Worm (Caenorhabditis elegans) whole organism, late embryonic: Measurements from ENCODE around the gene wdr-54.

ENCODE experiments used
- F13H6.1 ChIP-seq: sonication (generic microtip); optimal IDR thresholded peaks from 2 replicates; lab custom pipeline; 2016; ENCODE audit warnings: missing genetic modification characterization, missing compliant biosample characterization
- K02D7.2 ChIP-seq: sonication (generic microtip); optimal IDR thresholded peaks from 2 replicates; lab custom pipeline; 2017; ENCODE audit warnings: mild to moderate bottlenecking, missing genetic modification characterization, missing compliant biosample characterization
- K09A11.1 ChIP-seq: sonication (generic microtip); optimal IDR thresholded peaks from 2 replicates; lab custom pipeline; 2017; ENCODE audit warnings: antibody characterized with exemption, mild to moderate bottlenecking, missing genetic modification characterization, missing compliant biosample characterization; ENCODE audit not compliant: insufficient read depth
- Y22D7AL.16 ChIP-seq: sonication (generic microtip); optimal IDR thresholded peaks from 2 replicates; lab custom pipeline; 2016; ENCODE audit warnings: missing genetic modification characterization, missing compliant biosample characterization
- ahr-1 ChIP-seq: sonication (generic microtip); optimal IDR thresholded peaks from 2 replicates; lab custom pipeline; 2016; ENCODE audit warnings: missing genetic modification characterization, missing compliant biosample characterization
- ama-1 ChIP-seq: fragments of 150-350 bp; optimal IDR thresholded peaks from 2 replicates; lab custom pipeline; 2014
- ceh-18 ChIP-seq: sonication (generic microtip); optimal IDR thresholded peaks from 2 replicates; lab custom pipeline; 2016; ENCODE audit warnings: missing genetic modification characterization, missing compliant biosample characterization
- ceh-2 ChIP-seq: sonication (generic microtip); optimal IDR thresholded peaks from 2 replicates; lab custom pipeline; 2016; ENCODE audit warnings: missing genotype, missing genetic modification characterization, missing compliant biosample characterization
- ceh-22 ChIP-seq: sonication (generic microtip); optimal IDR thresholded peaks from 2 replicates; lab custom pipeline; 2017; ENCODE audit warnings: missing biosample characterization, missing genetic modification characterization
- ceh-24 ChIP-seq: sonication (generic microtip); optimal IDR thresholded peaks from 2 replicates; lab custom pipeline; 2016; ENCODE audit warnings: mild to moderate bottlenecking, missing genetic modification characterization, missing compliant biosample characterization
- ceh-30 ChIP-seq: fragments of 150-350 bp; optimal IDR thresholded peaks from 2 replicates; lab custom pipeline; 2014; ENCODE audit warnings: missing biosample characterization, missing genetic modification characterization
- ceh-45 ChIP-seq: fragments of 200-800 bp; sonication (Bioruptor generic); IDR thresholded peaks from 2 replicates; pipeline ENCODE4 v1.3.6; 2022; ENCODE audit warnings: missing genetic modification reagents, missing genetic modification characterization, missing compliant biosample characterization
- ceh-48 ChIP-seq: sonication (generic microtip); optimal IDR thresholded peaks from 2 replicates; lab custom pipeline; 2016; ENCODE audit warnings: missing genetic modification characterization, inconsistent platforms, missing compliant biosample characterization
- ceh-6 ChIP-seq: fragments of 200-800 bp; sonication (Bioruptor generic); optimal IDR thresholded peaks from 2 replicates; lab custom pipeline; 2018; ENCODE audit warnings: mild to moderate bottlenecking, missing genetic modification characterization, missing compliant biosample characterization
- dmd-4 ChIP-seq: sonication (generic microtip); optimal IDR thresholded peaks from 2 replicates; lab custom pipeline; 2016; ENCODE audit warnings: borderline replicate concordance, missing genetic modification characterization, missing compliant biosample characterization
- dve-1 ChIP-seq: sonication (generic microtip); optimal IDR thresholded peaks from 2 replicates; lab custom pipeline; 2017; ENCODE audit warnings: antibody characterized with exemption, mild to moderate bottlenecking, missing genetic modification characterization, missing compliant biosample characterization
- elt-4 ChIP-seq: sonication (generic microtip); optimal IDR thresholded peaks from 2 replicates; lab custom pipeline; 2016; ENCODE audit warnings: missing genetic modification characterization, missing compliant biosample characterization
- eyg-1 ChIP-seq: sonication (generic microtip); optimal IDR thresholded peaks from 2 replicates; lab custom pipeline; 2016; ENCODE audit warnings: missing genotype, missing genetic modification characterization, missing compliant biosample characterization
- fax-1 ChIP-seq: sonication (generic microtip); optimal IDR thresholded peaks from 2 replicates; lab custom pipeline; 2016; ENCODE audit warnings: missing genotype, missing genetic modification characterization, missing compliant biosample characterization
- fkh-6 ChIP-seq: sonication (generic microtip); optimal IDR thresholded peaks from 2 replicates; lab custom pipeline; 2016; ENCODE audit warnings: missing genetic modification characterization, missing compliant biosample characterization
- gmeb-2 ChIP-seq: sonication (generic microtip); optimal IDR thresholded peaks from 2 replicates; lab custom pipeline; 2016; ENCODE audit warnings: missing genetic modification characterization, inconsistent platforms, missing compliant biosample characterization
- hlh-15 ChIP-seq: sonication (generic microtip); optimal IDR thresholded peaks from 2 replicates; lab custom pipeline; 2016; ENCODE audit warnings: missing genetic modification characterization, missing compliant biosample characterization
- hlh-30 ChIP-seq: sonication (generic microtip); optimal IDR thresholded peaks from 2 replicates; lab custom pipeline; 2017; ENCODE audit warnings: antibody characterized with exemption, missing genetic modification characterization, missing compliant biosample characterization; ENCODE audit not compliant: insufficient read depth
- hlh-6 ChIP-seq: sonication (generic microtip); optimal IDR thresholded peaks from 2 replicates; lab custom pipeline; 2016; ENCODE audit warnings: missing genotype, missing genetic modification characterization, missing compliant biosample characterization
- hlh-8 ChIP-seq: sonication (generic microtip); optimal IDR thresholded peaks from 2 replicates; lab custom pipeline; 2016; ENCODE audit warnings: missing genotype, missing genetic modification characterization, missing compliant biosample characterization
- lin-11 ChIP-seq: fragments of 200-800 bp; sonication (Bioruptor generic); optimal IDR thresholded peaks from 2 replicates; lab custom pipeline; 2018; ENCODE audit warnings: mild to moderate bottlenecking, missing genetic modification characterization, missing compliant biosample characterization
- madf-2 ChIP-seq: sonication (generic microtip); optimal IDR thresholded peaks from 2 replicates; lab custom pipeline; 2017; ENCODE audit warnings: missing genetic modification characterization, missing compliant biosample characterization
- mec-3 ChIP-seq: sonication (generic microtip); optimal IDR thresholded peaks from 2 replicates; lab custom pipeline; 2016; ENCODE audit warnings: borderline replicate concordance, missing genetic modification characterization, missing compliant biosample characterization
- nfya-1 ChIP-seq: sonication (generic microtip); optimal IDR thresholded peaks from 2 replicates; lab custom pipeline; 2017; ENCODE audit warnings: missing genetic modification characterization, mild to moderate bottlenecking, missing compliant biosample characterization, antibody characterized with exemption, moderate library complexity
- npax-4 ChIP-seq: sonication (generic microtip); optimal IDR thresholded peaks from 2 replicates; lab custom pipeline; 2016; ENCODE audit warnings: missing genetic modification characterization, missing compliant biosample characterization
- pag-3 ChIP-seq: sonication (generic microtip); optimal IDR thresholded peaks from 2 replicates; lab custom pipeline; 2016; ENCODE audit warnings: missing compliant biosample characterization, missing genetic modification characterization, borderline replicate concordance
- pat-9 ChIP-seq: fragments of 200-800 bp; sonication (Bioruptor generic); optimal IDR thresholded peaks from 2 replicates; lab custom pipeline; 2018; ENCODE audit warnings: mild to moderate bottlenecking, missing genetic modification characterization, moderate library complexity, missing compliant biosample characterization
- pha-2 ChIP-seq: sonication (generic microtip); optimal IDR thresholded peaks from 2 replicates; lab custom pipeline; 2017; ENCODE audit warnings: mild to moderate bottlenecking, missing genetic modification characterization, missing compliant biosample characterization
- pha-4 ChIP-seq: fragments of 150-350 bp; optimal IDR thresholded peaks from 2 replicates; lab custom pipeline; 2018; ENCODE audit warnings: missing biosample characterization, missing genetic modification reagents, missing genetic modification characterization
- pros-1 ChIP-seq: fragments of 150-350 bp; optimal IDR thresholded peaks from 2 replicates; lab custom pipeline; 2014; ENCODE audit warnings: missing biosample characterization, missing genetic modification reagents, missing genetic modification characterization
- ref-2 ChIP-seq: sonication (generic microtip); optimal IDR thresholded peaks from 2 replicates; lab custom pipeline; 2016; ENCODE audit warnings: missing genetic modification characterization, missing compliant biosample characterization
- rnt-1 ChIP-seq: sonication (generic microtip); optimal IDR thresholded peaks from 2 replicates; lab custom pipeline; 2016; ENCODE audit warnings: missing genetic modification characterization, missing compliant biosample characterization
- sdc-2 ChIP-seq: sonication (generic microtip); optimal IDR thresholded peaks from 2 replicates; lab custom pipeline; 2016; ENCODE audit warnings: missing genotype, missing genetic modification characterization, missing compliant biosample characterization
- sox-4 ChIP-seq: sonication (generic microtip); optimal IDR thresholded peaks from 2 replicates; lab custom pipeline; 2017; ENCODE audit warnings: mild to moderate bottlenecking, missing genetic modification characterization, inconsistent platforms, missing compliant biosample characterization
- syd-9 ChIP-seq: sonication (generic microtip); optimal IDR thresholded peaks from 2 replicates; lab custom pipeline; 2016; ENCODE audit warnings: mild to moderate bottlenecking, missing genetic modification characterization, moderate library complexity, missing compliant biosample characterization
- tbx-2 ChIP-seq: sonication (generic microtip); optimal IDR thresholded peaks from 2 replicates; lab custom pipeline; 2016; ENCODE audit warnings: missing genetic modification characterization, missing compliant biosample characterization
- unc-3 ChIP-seq, 2 experiments: fragments of 200-800 bp in 1 of 2; sonication (Bioruptor generic) in 1 of 2; sonication (generic microtip) in 1 of 2; conservative IDR thresholded peaks in 1 of 2; optimal IDR thresholded peaks in 1 of 2; 2 replicates each; pipeline versions ENCODE4 v1.3.6 to Lab custom; 2016 to 2022; ENCODE audit warnings: missing compliant biosample characterization in 2 of 2, missing genetic modification characterization in 2 of 2, missing genetic modification reagents in 1 of 2
- unc-42 ChIP-seq: sonication (generic microtip); optimal IDR thresholded peaks from 2 replicates; lab custom pipeline; 2016; ENCODE audit warnings: missing genotype, missing genetic modification characterization, missing compliant biosample characterization
- unc-55 ChIP-seq: sonication (generic microtip); optimal IDR thresholded peaks from 2 replicates; lab custom pipeline; 2017; ENCODE audit warnings: missing biosample characterization, missing genetic modification reagents, missing genetic modification characterization
- unc-86 ChIP-seq: sonication (generic microtip); optimal IDR thresholded peaks from 2 replicates; lab custom pipeline; 2016; ENCODE audit warnings: missing genetic modification characterization, missing compliant biosample characterization
- ztf-16 ChIP-seq: sonication (generic microtip); optimal IDR thresholded peaks from 2 replicates; lab custom pipeline; 2017; ENCODE audit warnings: missing genetic modification characterization, missing compliant biosample characterization

Gene wdr-54

ce11 chrX:871020-871419 is 42.3 kb downstream of the wdr-54 start, which contains the start of gene lgl-1 (continued):
- TF ChIP-seq mec-3 (no peak), pha-4 (tag; lab: Kevin White, UChicago) (no peak), rnt-1 (tag; lab: Kevin White, UChicago) (peak; percentile 30), ahr-1 (tag; lab: Kevin White, UChicago) (no peak), tbx-2 (peak; percentile 73), ztf-16 (no peak), unc-86 (tag; lab: Kevin White, UChicago) (no peak), unc-3 (GFP tag; conservative IDR thresholded peaks at IDR 0.05; lab: Robert Waterston, UW) (no peak), unc-3 (tag; optimal IDR thresholded peaks at IDR 0.05; lab: Kevin White, UChicago) (no peak), Y22D7AL.16 (tag; lab: Kevin White, UChicago) (no peak), eyg-1 (tag; lab: Kevin White, UChicago) (no peak), nfya-1 (tag; lab: Kevin White, UChicago) (peak; percentile 39), unc-42 (tag; lab: Kevin White, UChicago) (peak; percentile 27), dmd-4 (tag; lab: Kevin White, UChicago) (no peak), ceh-6 (no peak), gmeb-2 (no peak), elt-4 (tag; lab: Kevin White, UChicago) (no peak), ceh-30 (no peak), pha-2 (tag; lab: Kevin White, UChicago) (peak; percentile 17), dve-1 (tag; lab: Kevin White, UChicago) (no peak), pros-1 (tag; lab: Kevin White, UChicago) (peak; percentile 37), ama-1 (lab: Kevin White, UChicago) (no peak), sox-4 (no peak), unc-55 (GFP tag; lab: Kevin White, UChicago) (peak; percentile 46), fkh-6 (tag; lab: Kevin White, UChicago) (no peak), ceh-48 (no peak), madf-2 (tag; lab: Kevin White, UChicago) (no peak), hlh-6 (tag; lab: Kevin White, UChicago) (peak; percentile 22), fax-1 (tag; lab: Kevin White, UChicago) (no peak), hlh-8 (tag; lab: Kevin White, UChicago) (peak; percentile 16), npax-4 (tag; lab: Kevin White, UChicago) (no peak), ceh-45 (GFP tag; lab: Robert Waterston, UW) (no peak), lin-11 (no peak), ceh-24 (tag; lab: Kevin White, UChicago) (no peak), hlh-30 (tag; lab: Kevin White, UChicago) (peak; percentile 9), pat-9 (tag; lab: Kevin White, UChicago) (no peak), sdc-2 (peak; percentile 75), K02D7.2 (tag; lab: Kevin White, UChicago) (no peak), pag-3 (tag; lab: Kevin White, UChicago) (no peak), ceh-2 (tag; lab: Kevin White, UChicago) (no peak), ref-2 (tag; lab: Kevin White, UChicago) (peak; percentile 69), hlh-15 (tag; lab: Kevin White, UChicago) (no peak), syd-9 (no peak), F13H6.1 (tag; lab: Kevin White, UChicago) (no peak), K09A11.1 (peak; percentile 43), ceh-18 (tag; lab: Kevin White, UChicago) (no peak), ceh-22 (tag; lab: Kevin White, UChicago) (no peak)
- TF ChIP-seq, all 69 proteins: peak for 20
